Worm (Caenorhabditis elegans) whole organism, midembryonic: ENCODE data around the gene R04A9.6.

ENCODE experiments used
- T22C8.4 ChIP-seq: fragments of 200-800 bp; sonication (Bioruptor generic); IDR thresholded peaks from 2 replicates; pipeline ENCODE4 v1.3.6; 2022; ENCODE audit warnings: missing genetic modification characterization, missing compliant biosample characterization
- cog-1 ChIP-seq: sonication (generic microtip); optimal IDR thresholded peaks from 2 replicates; lab custom pipeline; 2016; ENCODE audit warnings: missing genetic modification characterization, missing compliant biosample characterization
- flt-1 ChIP-seq: fragments of 200-800 bp; sonication (Bioruptor generic); IDR thresholded peaks from 2 replicates; pipeline ENCODE4 v1.3.6; 2022; ENCODE audit warnings: missing genetic modification characterization, missing compliant biosample characterization
- klf-2 ChIP-seq: fragments of 200-800 bp; sonication (Bioruptor generic); conservative IDR thresholded peaks from 2 replicates; pipeline ENCODE4 v1.3.6; 2022; ENCODE audit warnings: missing genetic modification reagents, missing genetic modification characterization, missing compliant biosample characterization
- med-1 ChIP-seq: sonication (generic microtip); optimal IDR thresholded peaks from 2 replicates; lab custom pipeline; 2017; ENCODE audit warnings: missing genetic modification characterization, mild to moderate bottlenecking, missing compliant biosample characterization, antibody characterized with exemption, missing genetic modification reagents; ENCODE audit not compliant: insufficient read depth
- ref-1 ChIP-seq: fragments of 200-800 bp; sonication (Bioruptor generic); conservative IDR thresholded peaks from 2 replicates; pipeline ENCODE4 v1.3.6; 2022; ENCODE audit warnings: missing genetic modification reagents, missing genetic modification characterization, missing compliant biosample characterization
- tab-1 ChIP-seq: fragments of 200-800 bp; sonication (Bioruptor generic); IDR thresholded peaks from 2 replicates; pipeline ENCODE4 v1.3.6; 2022; ENCODE audit warnings: missing genetic modification characterization, missing compliant biosample characterization
- ztf-23 ChIP-seq: fragments of 200-800 bp; sonication (Bioruptor generic); IDR thresholded peaks from 2 replicates; pipeline ENCODE4 v1.3.6; 2022; ENCODE audit warnings: missing genetic modification reagents, missing genetic modification characterization, missing compliant biosample characterization
- ztf-29 ChIP-seq: fragments of 200-800 bp; sonication (Bioruptor generic); IDR thresholded peaks from 2 replicates; pipeline ENCODE4 v1.3.6; 2022; ENCODE audit warnings: missing genetic modification reagents, missing genetic modification characterization, missing compliant biosample characterization

The R04A9.6 gene

DNA sequence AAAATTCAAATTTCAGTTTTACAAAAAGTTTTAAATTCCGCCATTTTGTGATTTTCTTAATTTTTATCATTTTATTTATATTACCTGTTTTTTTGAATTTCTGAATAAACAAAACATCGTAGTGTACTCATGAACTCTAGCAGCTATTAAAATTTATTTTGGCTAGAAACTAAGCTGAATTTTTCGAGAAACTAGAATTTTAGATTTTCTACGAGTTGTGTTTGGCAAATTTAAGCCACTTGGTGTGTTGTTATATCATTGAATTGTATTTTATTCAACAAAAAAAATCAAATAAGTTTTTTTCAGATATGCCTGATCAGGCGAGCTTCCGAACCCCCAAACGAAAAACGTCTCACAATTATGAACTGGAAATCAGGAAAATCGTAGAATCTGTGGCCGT is at the start of gene R04A9.6:
R04A9.6 (plus strand) TSS at position 301 of the 400 bp plus-strand sequence.
- TF ChIP-seq tab-1 (GFP tag; lab: Robert Waterston, UW) = no peak
- TF ChIP-seq ztf-23 = no peak
- no peak for TF ChIP-seq flt-1 (GFP tag; lab: Robert Waterston, UW)
- TF ChIP-seq T22C8.4 (GFP tag; lab: Robert Waterston, UW) = no peak
- no peak for TF ChIP-seq ref-1 (GFP tag; lab: Robert Waterston, UW)
- TF ChIP-seq klf-2 (GFP tag; lab: Robert Waterston, UW) = no peak
- no peak for TF ChIP-seq cog-1 (tag; lab: Kevin White, UChicago)
- TF ChIP-seq med-1 = no peak
- TF ChIP-seq ztf-29 (GFP tag; lab: Robert Waterston, UW) = no peak

DNA sequence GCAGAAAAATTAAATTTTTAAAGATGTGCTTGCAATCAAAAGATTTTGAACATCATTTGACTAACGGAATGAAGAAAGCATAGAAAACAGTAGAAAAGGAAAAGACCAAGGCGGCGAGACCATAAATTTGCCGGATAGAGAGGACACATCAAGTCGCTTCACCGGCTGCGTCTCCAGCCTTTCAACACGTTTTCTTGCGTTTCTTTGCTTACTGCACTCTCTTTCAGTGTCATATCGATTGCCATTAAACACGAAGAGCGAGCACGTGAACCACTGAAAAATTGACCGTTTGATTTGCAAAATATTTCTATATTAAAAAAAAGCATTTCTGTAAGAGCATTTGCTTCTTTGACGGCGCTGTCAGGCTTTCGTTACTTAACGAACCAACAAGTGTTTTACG is 49.2 kb upstream of the R04A9.6 start:
- TF ChIP-seq med-1 = no peak
- peak; percentile 52; the same call in 1 of the 2 replicates for TF ChIP-seq T22C8.4 (GFP tag; lab: Robert Waterston, UW)

DNA sequence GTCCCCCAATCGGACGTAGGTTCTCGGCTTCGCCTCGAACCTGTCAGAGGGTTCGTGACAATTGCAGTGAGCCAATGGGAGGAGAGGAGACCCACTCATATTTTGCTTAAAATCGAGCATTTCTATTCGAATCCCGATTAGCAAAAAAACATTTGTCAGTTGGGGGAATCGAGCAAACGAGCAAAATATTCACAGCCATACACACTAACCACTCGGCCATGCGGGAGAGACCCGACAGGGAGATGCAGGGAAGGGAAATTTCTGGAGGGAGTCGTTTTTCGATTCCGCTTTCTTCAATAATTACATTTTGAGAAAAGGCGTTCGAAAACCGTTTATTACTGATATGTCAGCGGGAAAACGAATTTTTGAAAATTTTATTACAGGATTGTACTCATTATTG is 46.0 kb upstream of the R04A9.6 start:
- TF ChIP-seq ztf-23 (peak; percentile 89), flt-1 (GFP tag; lab: Robert Waterston, UW) (peak; percentile 96), T22C8.4 (GFP tag; lab: Robert Waterston, UW) (peak; percentile 79), tab-1 (GFP tag; lab: Robert Waterston, UW) (peak; percentile 95), klf-2 (GFP tag; lab: Robert Waterston, UW) (peak; percentile 82), ref-1 (GFP tag; lab: Robert Waterston, UW) (peak; percentile 83), ztf-29 (GFP tag; lab: Robert Waterston, UW) (peak; percentile 81)

DNA sequence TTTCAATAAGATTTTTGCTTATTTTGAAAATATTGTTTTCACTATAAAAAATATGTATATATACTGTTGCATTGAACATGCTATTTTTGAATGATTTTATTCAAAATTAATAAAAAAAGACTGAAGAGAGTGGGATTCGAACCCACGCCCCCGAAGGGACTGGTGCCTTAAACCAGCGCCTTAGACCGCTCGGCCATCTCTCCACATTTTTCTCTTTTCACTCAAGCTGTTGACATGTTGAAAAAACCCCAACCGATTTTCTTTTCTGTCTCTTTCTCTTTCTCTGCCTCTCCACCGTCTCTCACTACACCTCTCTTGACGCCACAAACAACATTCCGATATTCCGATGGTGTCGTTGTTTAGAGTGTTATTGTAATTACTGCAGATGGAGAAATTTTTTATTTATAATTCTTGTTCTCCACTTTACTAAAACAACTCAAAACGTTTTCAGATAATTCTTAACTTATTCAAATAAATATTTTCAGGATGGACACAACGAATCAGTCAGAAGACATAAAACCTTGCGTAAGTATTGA is 44.2 kb upstream of the R04A9.6 start, which contains the start of gene sor-3:
sor-3 (plus strand) TSS at position 486 of the 536 bp plus-strand sequence.
- TF ChIP-seq med-1 (peak; percentile 69), tab-1 (GFP tag; lab: Robert Waterston, UW) (peak; percentile 95), ztf-23 (peak; percentile 96), cog-1 (tag; lab: Kevin White, UChicago) (peak; percentile 83), T22C8.4 (GFP tag; lab: Robert Waterston, UW) (peak; percentile 90), flt-1 (GFP tag; lab: Robert Waterston, UW) (peak; percentile 91), ref-1 (GFP tag; lab: Robert Waterston, UW) (peak; percentile 84), klf-2 (GFP tag; lab: Robert Waterston, UW) (peak; percentile 92), ztf-29 (GFP tag; lab: Robert Waterston, UW) (peak; percentile 92)

DNA sequence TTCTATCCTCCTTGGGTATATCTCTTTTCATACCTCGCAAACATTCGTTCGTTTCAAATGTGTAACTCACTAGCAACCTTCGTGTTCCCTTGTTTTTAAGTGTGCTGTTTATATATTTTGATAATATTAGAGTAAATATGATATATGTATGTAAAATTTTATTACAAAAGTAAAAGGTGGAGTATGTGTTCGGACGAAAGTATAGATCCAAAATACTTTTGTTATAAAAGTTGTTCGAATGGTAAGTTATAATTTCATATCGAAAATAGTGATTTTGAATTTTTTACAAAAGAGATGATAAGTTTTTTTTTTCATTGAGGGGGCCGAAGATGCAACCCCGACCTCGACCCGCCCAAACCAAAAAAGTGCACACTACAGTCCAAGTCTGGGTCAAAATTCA is 39.6 kb upstream of the R04A9.6 start, which contains the start of gene C04E7.1:
C04E7.1 (plus strand) TSS at position 301 of the 400 bp plus-strand sequence.
- no peak for TF ChIP-seq T22C8.4 (GFP tag; lab: Robert Waterston, UW)
- TF ChIP-seq tab-1 (GFP tag; lab: Robert Waterston, UW) = no peak
- TF ChIP-seq ref-1 (GFP tag; lab: Robert Waterston, UW) = no peak
- no peak for TF ChIP-seq cog-1 (tag; lab: Kevin White, UChicago)
- TF ChIP-seq flt-1 (GFP tag; lab: Robert Waterston, UW) = no peak
- TF ChIP-seq klf-2 (GFP tag; lab: Robert Waterston, UW) = no peak
- no peak for TF ChIP-seq ztf-23
- no peak for TF ChIP-seq ztf-29 (GFP tag; lab: Robert Waterston, UW)
- no peak for TF ChIP-seq med-1

DNA sequence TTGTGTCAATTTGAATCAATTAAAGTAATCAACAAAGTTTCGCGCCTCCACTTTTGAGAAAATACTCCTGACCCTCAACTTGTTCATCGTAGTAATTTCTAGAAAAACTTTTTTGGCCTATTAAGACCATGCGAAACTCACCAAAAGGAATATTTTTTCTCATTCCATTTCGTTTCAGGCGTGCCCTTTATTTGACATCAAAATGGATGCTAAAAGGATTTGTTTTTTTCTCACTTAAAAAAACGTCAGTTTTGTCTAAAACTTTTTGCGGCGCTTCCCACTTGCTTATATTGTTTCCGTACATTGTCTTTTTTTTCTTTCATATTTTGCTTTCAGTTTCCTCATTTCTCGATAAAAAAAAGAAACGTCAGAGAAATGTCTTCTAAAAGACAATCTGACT is 36.9 kb upstream of the R04A9.6 start, which contains the start of gene C04E7.5:
C04E7.5 (plus strand) TSS at position 301 of the 400 bp plus-strand sequence.
- TF ChIP-seq cog-1 (tag; lab: Kevin White, UChicago) (no peak), klf-2 (GFP tag; lab: Robert Waterston, UW) (no peak), ztf-29 (GFP tag; lab: Robert Waterston, UW) (no peak), tab-1 (GFP tag; lab: Robert Waterston, UW) (no peak), flt-1 (GFP tag; lab: Robert Waterston, UW) (no peak), ztf-23 (no peak), ref-1 (GFP tag; lab: Robert Waterston, UW) (no peak), med-1 (no peak), T22C8.4 (GFP tag; lab: Robert Waterston, UW) (no peak)

DNA sequence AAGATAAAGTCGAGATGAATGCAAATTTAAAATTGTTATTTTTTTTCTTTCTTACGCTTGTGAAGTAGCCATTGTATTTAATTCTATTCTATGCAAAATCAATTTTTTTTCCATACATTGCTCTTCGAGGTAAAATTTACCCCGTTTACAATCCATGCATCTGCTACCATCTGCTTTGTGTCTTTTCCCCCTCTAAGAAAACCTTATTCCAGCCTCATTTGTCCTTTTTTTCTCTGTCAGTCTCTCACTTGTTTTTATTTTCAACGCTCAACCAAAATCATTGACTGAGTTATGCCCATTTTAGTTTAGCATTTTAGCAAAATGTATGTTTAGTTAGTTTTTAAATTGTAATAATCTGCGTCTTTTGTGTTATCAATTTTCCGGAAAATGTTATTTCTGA is 27.4 kb upstream of the R04A9.6 start:
- TF ChIP-seq flt-1 (GFP tag; lab: Robert Waterston, UW) = no peak
- no peak for TF ChIP-seq T22C8.4 (GFP tag; lab: Robert Waterston, UW)
- TF ChIP-seq tab-1 (GFP tag; lab: Robert Waterston, UW) = no peak
- TF ChIP-seq med-1 = no peak
- no peak for TF ChIP-seq ztf-23
- TF ChIP-seq ztf-29 (GFP tag; lab: Robert Waterston, UW) = no peak
- TF ChIP-seq cog-1 (tag; lab: Kevin White, UChicago) = no peak
- no peak for TF ChIP-seq klf-2 (GFP tag; lab: Robert Waterston, UW)
- no peak for TF ChIP-seq ref-1 (GFP tag; lab: Robert Waterston, UW)

DNA sequence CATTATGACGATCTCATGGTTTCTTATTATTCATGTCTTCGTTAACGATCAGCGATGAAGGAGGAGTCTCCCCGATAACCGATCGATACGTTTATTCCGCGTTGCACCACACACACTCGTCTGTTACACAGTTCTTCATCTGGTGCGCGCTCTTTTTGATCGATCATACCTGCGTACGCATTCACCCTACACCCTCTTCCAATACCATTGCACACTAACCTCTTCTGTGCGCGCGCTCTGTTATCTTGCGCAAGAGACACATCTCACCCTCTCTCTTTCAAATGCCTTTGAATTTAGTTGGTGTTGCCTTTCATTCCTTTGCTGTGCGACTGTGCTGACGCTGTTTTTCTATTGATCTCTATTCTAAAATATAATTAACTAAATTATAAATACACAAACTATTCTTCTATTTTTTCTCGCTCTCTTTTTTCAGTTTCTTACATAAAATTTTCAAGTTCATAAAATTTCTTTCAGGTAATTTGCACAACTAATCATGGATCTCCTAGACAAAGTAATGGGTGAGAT is 25.5 kb upstream of the R04A9.6 start, which contains the start of gene nrde-3:
nrde-3 (plus strand) TSS at position 475 of the 525 bp plus-strand sequence.
- peak; percentile 54 for TF ChIP-seq T22C8.4 (GFP tag; lab: Robert Waterston, UW)
- no peak for TF ChIP-seq flt-1 (GFP tag; lab: Robert Waterston, UW)

DNA sequence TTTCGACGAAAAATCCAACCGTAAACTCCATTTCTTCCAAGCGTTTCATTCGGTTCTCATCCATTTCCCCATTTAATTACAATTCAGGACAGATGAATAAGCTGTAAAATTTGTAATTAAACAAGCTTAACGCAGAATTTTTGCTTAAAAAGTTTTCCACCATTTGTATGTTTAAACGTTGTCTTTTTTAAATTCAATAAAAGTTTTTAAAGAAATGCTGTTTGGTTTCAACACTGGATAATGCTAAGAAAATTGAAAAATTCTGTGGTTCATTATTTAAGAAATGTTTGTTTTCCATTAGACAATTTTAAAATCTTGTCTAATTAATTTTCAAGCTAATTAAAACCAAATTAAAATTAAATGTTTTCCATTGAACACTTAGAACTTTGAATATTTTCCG is 16.9 kb upstream of the R04A9.6 start, which contains the start of gene R04A9.3:
R04A9.3 (minus strand) TSS at position 101 of the 400 bp plus-strand sequence.
- TF ChIP-seq med-1 (no peak), T22C8.4 (GFP tag; lab: Robert Waterston, UW) (no peak), klf-2 (GFP tag; lab: Robert Waterston, UW) (no peak), ref-1 (GFP tag; lab: Robert Waterston, UW) (no peak), tab-1 (GFP tag; lab: Robert Waterston, UW) (no peak), flt-1 (GFP tag; lab: Robert Waterston, UW) (no peak), ztf-29 (GFP tag; lab: Robert Waterston, UW) (no peak), cog-1 (tag; lab: Kevin White, UChicago) (no peak), ztf-23 (no peak)
